Worm (Caenorhabditis elegans) whole organism, L4/young adult: ENCODE measurements around the gene ztf-30.

Source experiments
- W03F9.2 ChIP-seq: fragments of 150-350 bp; optimal IDR thresholded peaks from 2 replicates; lab custom pipeline; 2014; ENCODE audit warnings: missing biosample characterization, missing genetic modification characterization
- dao-5 ChIP-seq: sonication (generic microtip); optimal IDR thresholded peaks from 2 replicates; lab custom pipeline; 2016; ENCODE audit warnings: missing genotype, missing genetic modification characterization, moderate library complexity, missing compliant biosample characterization
- him-1 ChIP-seq: sonication (generic microtip); optimal IDR thresholded peaks from 2 replicates; lab custom pipeline; 2016; ENCODE audit warnings: missing genotype, missing genetic modification reagents, missing genetic modification characterization, missing compliant biosample characterization

The ztf-30 gene

ce11 chrIII:8554472-8554871, 43.2 kb downstream of the ztf-30 start, which contains the start of gene gsto-2:
gsto-2 (plus strand) TSS chrIII:8554772.
- TF ChIP-seq dao-5, result no peak

ce11 chrIII:8552125-8552524, 45.5 kb downstream of the ztf-30 start, which contains the start of gene C02D5.4:
C02D5.4 (plus strand) TSS chrIII:8552165.
- TF ChIP-seq W03F9.2 (tag; lab: Kevin White, UChicago), result no peak
- TF ChIP-seq him-1 (tag; lab: Kevin White, UChicago), result no peak
- no peak for TF ChIP-seq dao-5

- TF ChIP-seq W03F9.2 (tag; lab: Kevin White, UChicago) (no peak), dao-5 (no peak), him-1 (tag; lab: Kevin White, UChicago) (no peak)
Observed at ce11 chrIII:8551705-8552104, 46.0 kb downstream of the ztf-30 start.

- TF ChIP-seq W03F9.2 (tag; lab: Kevin White, UChicago) (no peak), him-1 (tag; lab: Kevin White, UChicago) (no peak), dao-5 (no peak)
Observed at ce11 chrIII:8545515-8545914, 52.2 kb downstream of the ztf-30 start, which contains the start of gene ZC21.6. ZC21.6 (minus strand) TSS chrIII:8545615.
